Worm (Caenorhabditis elegans) whole organism, early embryonic: ENCODE data around the gene Y73B6BL.288.

Experiments used
- F13C5.2 ChIP-seq: sonication (generic microtip); optimal IDR thresholded peaks from 2 replicates; lab custom pipeline; 2017; ENCODE audit warnings: mild to moderate bottlenecking, missing genetic modification characterization, inconsistent platforms, missing compliant biosample characterization
- ama-1 ChIP-seq: fragments of 150-350 bp; optimal IDR thresholded peaks from 2 replicates; lab custom pipeline; 2014
- ceh-13 ChIP-seq: fragments of 200-800 bp; sonication (Bioruptor generic); optimal IDR thresholded peaks from 2 replicates; lab custom pipeline; 2018; ENCODE audit warnings: mild to moderate bottlenecking, missing genetic modification characterization, missing compliant biosample characterization
- ceh-36 ChIP-seq: sonication (generic microtip); optimal IDR thresholded peaks from 2 replicates; lab custom pipeline; 2016; ENCODE audit warnings: missing genetic modification characterization, inconsistent platforms, missing compliant biosample characterization
- pes-1 ChIP-seq: fragments of 200-800 bp; sonication (Bioruptor generic); IDR thresholded peaks from 2 replicates; pipeline ENCODE4 v1.3.6; 2022; ENCODE audit warnings: missing genetic modification reagents, missing genetic modification characterization, missing compliant biosample characterization
- scrt-1 ChIP-seq: fragments of 200-800 bp; sonication (Bioruptor generic); IDR thresholded peaks from 2 replicates; pipeline ENCODE4 v1.3.6; 2022; ENCODE audit warnings: missing genetic modification characterization, missing compliant biosample characterization

DNA sequence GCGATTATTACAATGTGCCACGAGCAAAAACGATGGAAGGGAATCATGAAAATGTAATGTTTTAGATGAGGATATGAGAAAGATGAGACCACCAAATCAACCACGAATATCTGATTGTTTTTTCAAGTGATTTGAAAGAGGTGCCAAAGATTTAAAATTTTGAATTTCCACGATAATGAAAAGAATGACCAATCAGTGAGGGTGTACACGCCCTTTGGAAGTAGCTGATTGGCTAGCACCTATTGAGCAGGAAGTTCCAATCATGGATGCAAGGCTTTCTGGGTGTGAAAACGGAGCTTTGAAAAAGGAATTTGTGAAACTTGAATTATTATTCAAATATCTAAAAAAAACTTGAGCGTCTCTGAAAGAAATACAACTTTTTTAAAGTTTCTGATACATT, 49.2 kb upstream of the Y73B6BL.288 start:
- TF ChIP-seq ama-1 (lab: Kevin White, UChicago) (no peak), pes-1 (no peak), F13C5.2 (tag; lab: Kevin White, UChicago) (no peak), ceh-36 (tag; lab: Kevin White, UChicago) (no peak), ceh-13 (GFP tag; lab: Kevin White, UChicago) (no peak), scrt-1 (GFP tag; lab: Robert Waterston, UW) (no peak)
